Worm (Caenorhabditis elegans) whole organism, dauer: Measurements from ENCODE around the gene Y73F8A.13.

Experiments
- unc-62 ChIP-seq: sonication (generic microtip); optimal IDR thresholded peaks from 2 replicates; lab custom pipeline; 2017; ENCODE audit warnings: missing biosample characterization, missing genetic modification reagents, missing genetic modification characterization

The Y73F8A.13 gene

DNA sequence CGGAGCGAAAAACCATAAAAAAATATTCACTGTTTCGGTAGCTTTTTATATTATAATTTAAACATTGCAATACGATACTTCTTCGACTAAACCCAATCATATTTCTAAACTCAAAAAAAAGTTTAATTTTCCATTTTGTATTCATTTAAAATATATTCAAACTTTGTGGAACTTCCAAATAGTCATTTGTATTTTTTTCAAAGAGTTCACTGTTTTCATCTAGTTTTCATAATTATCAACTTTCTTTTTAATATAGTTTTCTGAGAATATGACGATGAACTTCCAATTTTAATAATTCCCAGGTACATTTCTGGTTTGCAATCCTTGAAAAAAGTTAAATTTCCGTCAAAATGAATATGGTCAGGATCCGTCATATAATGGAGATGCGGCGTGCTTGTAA lies 49.2 kb downstream of the Y73F8A.13 start, which contains the start of gene cpna-4:
cpna-4 (plus strand) TSS at position 301 of the 400 bp plus-strand sequence.
- TF ChIP-seq unc-62 (GFP tag; lab: Kevin White, UChicago) = no peak

DNA sequence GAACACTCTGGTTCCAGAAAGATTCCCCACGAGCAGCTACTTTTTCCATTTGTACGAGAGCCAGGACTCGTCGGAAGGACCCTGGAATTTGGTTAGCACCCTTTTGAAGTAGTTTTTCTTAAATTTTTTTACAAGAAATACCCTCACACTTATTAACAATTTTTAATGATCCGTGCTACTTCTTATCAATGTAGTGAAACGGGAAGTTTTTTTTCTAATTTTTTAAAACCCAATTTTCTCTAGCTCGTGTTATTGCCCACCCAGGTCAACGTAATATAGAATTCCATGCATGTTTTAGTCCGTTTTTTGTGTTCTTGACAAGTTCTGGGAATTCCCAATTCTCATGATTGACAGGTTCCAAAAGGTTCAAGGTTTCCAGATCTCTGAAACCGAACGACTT lies 49.8 kb downstream of the Y73F8A.13 start:
- TF ChIP-seq unc-62 (GFP tag; lab: Kevin White, UChicago) = no peak
